Worm (Caenorhabditis elegans): ENCODE data around the gene cgr-1.
A peak's percentile ranks its signal among the peaks of the same experiment; 100 is the strongest.

- TF ChIP-seq tbx-2 (tag; optimal IDR thresholded peaks at IDR 0.05) (peak; percentile 64), unc-3 (GFP tag; conservative IDR thresholded peaks at IDR 0.05) (no peak), unc-3 (tag; optimal IDR thresholded peaks at IDR 0.05) (no peak), nhr-11 (tag; optimal IDR thresholded peaks at IDR 0.05) (no peak), unc-55 (GFP tag; optimal IDR thresholded peaks at IDR 0.05) (peak; percentile 96), fkh-10 (GFP tag; optimal IDR thresholded peaks at IDR 0.05) (no peak), pqm-1 (tag; optimal IDR thresholded peaks at IDR 0.05) (no peak), mec-3 (tag; optimal IDR thresholded peaks at IDR 0.05; ENCODE audit: borderline replicate concordance) (no peak), ceh-9 (tag; optimal IDR thresholded peaks at IDR 0.05) (no peak), pag-3 (tag; optimal IDR thresholded peaks at IDR 0.05; ENCODE audit: borderline replicate concordance) (no peak)
Observed at ce11 chrX:3605727-3606126, 5.5 kb upstream of the cgr-1 start, which contains the start of gene C18B2.4.

Measured in whole organism, late embryonic.